Worm (Caenorhabditis elegans): ENCODE data around the gene pst-1.

- TF ChIP-seq flt-1 (GFP tag; IDR thresholded peaks at IDR 0.05) (no peak), T22C8.4 (GFP tag; IDR thresholded peaks at IDR 0.05) (no peak), med-1 (GFP tag; optimal IDR thresholded peaks at IDR 0.05; ENCODE audit: insufficient read depth) (no peak), ztf-23 (GFP tag; IDR thresholded peaks at IDR 0.05) (no peak)
These were observed 20.4 kb downstream of the pst-1 start, which contains the start of gene pcm-1 for ce11 chrV:5963696-5964095.

Data from whole organism, midembryonic.